Worm (Caenorhabditis elegans): ENCODE measurements around the gene far-7.

far-7 gene

ce11 chrII:347734-348133 lies 28.1 kb downstream of the far-7 start, which contains the start of gene D1069.3 (continued):
- TF ChIP-seq ztf-11 (tag; optimal IDR thresholded peaks at IDR 0.05) (no peak), elt-1 (tag; optimal IDR thresholded peaks at IDR 0.05) (no peak), mml-1 (tag; optimal IDR thresholded peaks at IDR 0.05) (no peak), ztf-4 (tag; optimal IDR thresholded peaks at IDR 0.05) (no peak), ZK546.5 (tag; optimal IDR thresholded peaks at IDR 0.05) (no peak), ceh-28 (tag; optimal IDR thresholded peaks at IDR 0.05) (no peak), nhr-77 (tag; optimal IDR thresholded peaks at IDR 0.05) (no peak), fkh-10 (GFP tag; optimal IDR thresholded peaks at IDR 0.05) (no peak), daf-12 (tag; optimal IDR thresholded peaks at IDR 0.05) (no peak), ceh-9 (tag; optimal IDR thresholded peaks at IDR 0.05) (no peak), lin-39 (tag; optimal IDR thresholded peaks at IDR 0.05) (no peak), zag-1 (tag; optimal IDR thresholded peaks at IDR 0.05) (no peak)

ce11 chrII:349749-350148 lies 30.2 kb downstream of the far-7 start:
- no peak for TF ChIP-seq fos-1 (tag; optimal IDR thresholded peaks at IDR 0.05)
- no peak for TF ChIP-seq fkh-10 (GFP tag; optimal IDR thresholded peaks at IDR 0.05)
- no peak for TF ChIP-seq ceh-28 (tag; optimal IDR thresholded peaks at IDR 0.05)
- TF ChIP-seq nhr-67 (tag; optimal IDR thresholded peaks at IDR 0.05): no peak

- TF ChIP-seq fos-1 (tag; optimal IDR thresholded peaks at IDR 0.05): no peak
- no peak for TF ChIP-seq ama-1 (optimal IDR thresholded peaks at IDR 0.05)
- TF ChIP-seq lin-39 (tag; optimal IDR thresholded peaks at IDR 0.05): no peak
- TF ChIP-seq nhr-67 (tag; optimal IDR thresholded peaks at IDR 0.05): no peak
- TF ChIP-seq nfya-1 (tag; optimal IDR thresholded peaks at IDR 0.05; ENCODE audit: insufficient read depth): no peak
- TF ChIP-seq unc-39 (tag; optimal IDR thresholded peaks at IDR 0.05): no peak
- no peak for TF ChIP-seq ceh-16 (tag; optimal IDR thresholded peaks at IDR 0.05)
- TF ChIP-seq nhr-25 (tag; optimal IDR thresholded peaks at IDR 0.05): no peak
- no peak for TF ChIP-seq ZK546.5 (tag; optimal IDR thresholded peaks at IDR 0.05)
- TF ChIP-seq nhr-23 (tag; optimal IDR thresholded peaks at IDR 0.05): no peak
- TF ChIP-seq R02D3.7 (tag; optimal IDR thresholded peaks at IDR 0.05): no peak
- no peak for TF ChIP-seq nhr-77 (tag; optimal IDR thresholded peaks at IDR 0.05)
- TF ChIP-seq tbx-2 (tag; optimal IDR thresholded peaks at IDR 0.05): no peak
- TF ChIP-seq sea-2 (GFP tag; optimal IDR thresholded peaks at IDR 0.05): no peak
- TF ChIP-seq nhr-28 (tag; optimal IDR thresholded peaks at IDR 0.05): no peak
- no peak for TF ChIP-seq nhr-12 (tag; optimal IDR thresholded peaks at IDR 0.05)
Measured at ce11 chrII:354494-354893, 34.9 kb downstream of the far-7 start.

ce11 chrII:356969-357368 lies 37.4 kb downstream of the far-7 start, which contains the start of gene dmsr-4:
Gene dmsr-4, minus strand, starts transcription at chrII:357069.
- TF ChIP-seq elt-1 (tag; optimal IDR thresholded peaks at IDR 0.05) (no peak), nfya-1 (tag; optimal IDR thresholded peaks at IDR 0.05; ENCODE audit: insufficient read depth) (no peak), ztf-11 (tag; optimal IDR thresholded peaks at IDR 0.05) (no peak), R02D3.7 (tag; optimal IDR thresholded peaks at IDR 0.05) (no peak), ztf-4 (tag; optimal IDR thresholded peaks at IDR 0.05) (no peak), nhr-11 (tag; optimal IDR thresholded peaks at IDR 0.05) (no peak), fkh-10 (GFP tag; optimal IDR thresholded peaks at IDR 0.05) (no peak), fos-1 (tag; optimal IDR thresholded peaks at IDR 0.05) (no peak)

ce11 chrII:367455-367854 lies 47.9 kb downstream of the far-7 start, which contains the start of gene ptr-3:
Gene ptr-3, minus strand, starts transcription at chrII:367555.
- no peak for TF ChIP-seq sea-2 (GFP tag; optimal IDR thresholded peaks at IDR 0.05)
- TF ChIP-seq nhr-23 (tag; optimal IDR thresholded peaks at IDR 0.05): no peak
- no peak for TF ChIP-seq unc-62 (GFP tag; optimal IDR thresholded peaks at IDR 0.05)
- TF ChIP-seq lin-15B (tag; optimal IDR thresholded peaks at IDR 0.05): no peak
- TF ChIP-seq ceh-82 (tag; optimal IDR thresholded peaks at IDR 0.05): no peak
- no peak for TF ChIP-seq ztf-4 (tag; optimal IDR thresholded peaks at IDR 0.05)
- TF ChIP-seq nhr-43 (tag; optimal IDR thresholded peaks at IDR 0.05; ENCODE audit: poor library complexity, severe bottlenecking): no peak
- TF ChIP-seq elt-2 (tag; optimal IDR thresholded peaks at IDR 0.05): no peak
- TF ChIP-seq egl-5 (tag; optimal IDR thresholded peaks at IDR 0.05): no peak
- no peak for TF ChIP-seq lsy-12 (tag; optimal IDR thresholded peaks at IDR 0.05)
- TF ChIP-seq nhr-28 (tag; optimal IDR thresholded peaks at IDR 0.05): no peak
- no peak for TF ChIP-seq R02D3.7 (tag; optimal IDR thresholded peaks at IDR 0.05)
- no peak for TF ChIP-seq tbx-2 (tag; optimal IDR thresholded peaks at IDR 0.05)
- no peak for TF ChIP-seq nhr-25 (tag; optimal IDR thresholded peaks at IDR 0.05)
- no peak for TF ChIP-seq jun-1 (tag; optimal IDR thresholded peaks at IDR 0.05)
- TF ChIP-seq eor-1 (tag; optimal IDR thresholded peaks at IDR 0.05): no peak
- TF ChIP-seq nfya-1 (tag; optimal IDR thresholded peaks at IDR 0.05; ENCODE audit: insufficient read depth): no peak
- TF ChIP-seq elt-3 (tag; optimal IDR thresholded peaks at IDR 0.05): no peak
- TF ChIP-seq skn-1 (tag; optimal IDR thresholded peaks at IDR 0.05): no peak

All from whole organism, L3 larva.